Worm (Caenorhabditis elegans): Measurements from ENCODE around the gene Y62H9A.13.
A peak's percentile ranks its signal among the peaks of the same experiment; 100 is the strongest.

Y62H9A.13 gene

DNA sequence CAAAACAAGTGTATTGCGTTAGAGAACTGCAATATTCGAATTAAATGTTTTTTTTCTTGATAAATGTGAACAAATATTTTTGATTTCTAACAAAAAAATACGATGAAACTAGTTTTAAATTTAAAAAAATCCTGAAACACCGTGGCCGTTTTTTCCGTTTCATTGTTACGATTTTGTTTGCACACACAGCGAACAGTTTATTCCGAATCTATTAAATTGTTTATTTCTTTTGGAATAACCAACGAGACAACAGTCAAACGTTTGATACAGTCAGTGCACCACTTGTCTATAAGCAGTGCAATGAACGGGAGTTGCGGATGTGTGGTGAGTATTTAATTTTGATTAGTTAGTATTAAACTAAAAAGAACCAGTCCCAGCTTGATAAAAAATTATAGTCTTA lies at the start of gene Y62H9A.13:
Y62H9A.13 (plus strand) TSS at position 301 of the 400 bp plus-strand sequence.
- no peak for TF ChIP-seq snpc-4 (tag; optimal IDR thresholded peaks at IDR 0.05)

DNA sequence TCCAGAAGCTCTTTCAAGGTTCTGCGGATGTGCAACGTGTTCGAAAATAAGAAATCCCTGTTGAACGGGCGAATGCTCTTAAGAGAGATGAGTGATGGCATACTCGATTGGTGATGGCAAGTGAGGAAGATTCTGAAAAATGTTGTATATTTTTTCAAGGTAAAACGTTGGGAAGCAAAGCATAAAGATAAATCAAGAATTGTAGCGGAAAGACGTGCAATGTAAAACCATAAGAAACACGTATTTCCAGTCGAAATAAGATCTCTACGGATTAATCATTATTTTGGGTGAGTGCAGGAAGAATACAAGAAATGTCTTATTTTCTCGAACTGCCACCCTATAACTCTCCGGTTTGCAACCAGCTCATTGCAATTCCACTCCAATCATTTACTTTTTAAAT lies 47.5 kb upstream of the Y62H9A.13 start, which contains the start of gene dot-1.2:
dot-1.2 (minus strand) TSS at position 101 of the 400 bp plus-strand sequence.
- TF ChIP-seq unc-62 (GFP tag; optimal IDR thresholded peaks at IDR 0.05 in 1 of 2) = peak in 1 of 2 experiments; percentile 43
- TF ChIP-seq unc-62 (tag; optimal IDR thresholded peaks at IDR 0.05) = no peak
- TF ChIP-seq zip-2 (tag; optimal IDR thresholded peaks at IDR 0.05) = no peak

DNA sequence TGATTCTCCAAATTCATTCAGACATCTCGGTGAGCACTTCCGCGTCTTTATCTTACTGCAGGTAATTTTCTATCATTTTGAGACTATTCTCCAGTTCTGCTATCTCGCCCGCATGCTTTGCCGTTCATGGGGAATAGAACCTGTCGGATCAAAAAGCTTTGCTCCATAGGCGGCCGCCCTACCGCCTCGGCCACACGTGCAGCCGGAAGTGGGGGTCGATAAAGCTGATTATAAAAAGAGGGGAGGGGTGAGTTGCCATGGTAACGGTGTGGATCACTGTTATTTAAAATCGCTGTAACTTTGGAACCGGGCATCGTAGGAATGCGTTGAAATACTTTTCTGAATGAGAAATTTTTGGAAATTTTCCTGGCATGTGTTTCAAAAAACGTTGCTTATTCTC lies 46.4 kb upstream of the Y62H9A.13 start:
- TF ChIP-seq aha-1 (tag) (peak; percentile 13), Y5F2A.4 (GFP tag; optimal IDR thresholded peaks at IDR 0.05) (no peak), Y105C5A.15 (GFP tag; IDR thresholded peaks at IDR 0.05) (no peak), T20F7.1 (GFP tag; optimal IDR thresholded peaks at IDR 0.05) (no peak), ceh-44 (GFP tag; IDR thresholded peaks at IDR 0.05) (0 out of 2 replicates have a peak, but pooled peaks have one; percentile 27), egl-27 (tag; optimal IDR thresholded peaks at IDR 0.05) (no peak), tra-1 (GFP tag; IDR thresholded peaks at IDR 0.05) (peak; percentile 47; the same call in 1 of the 2 replicates)

ce11 chrX:11872210-11872609 lies 44.6 kb upstream of the Y62H9A.13 start:
- peak; percentile 78; the same call in 1 of the 2 replicates for TF ChIP-seq snpc-1.2 (GFP tag; IDR thresholded peaks at IDR 0.05)
- 0 out of 2 replicates have a peak, but pooled peaks have one; percentile 44 for TF ChIP-seq dmd-9 (GFP tag; IDR thresholded peaks at IDR 0.05)
- peak; percentile 31 for TF ChIP-seq mxl-3 (GFP tag; optimal IDR thresholded peaks at IDR 0.05)
- TF ChIP-seq aha-1 (tag) = no peak
- TF ChIP-seq mep-1 (tag; optimal IDR thresholded peaks at IDR 0.05) = no peak
- 0 out of 2 replicates have a peak, but pooled peaks have one; percentile 26 for TF ChIP-seq ceh-44 (GFP tag; IDR thresholded peaks at IDR 0.05)
- TF ChIP-seq daf-16 (GFP tag; optimal IDR thresholded peaks at IDR 0.05) = peak in 1 of 2 experiments; percentile 83
- TF ChIP-seq daf-16 (tag; optimal IDR thresholded peaks at IDR 0.05) = peak; percentile 75
- TF ChIP-seq T26A8.4 (GFP tag; IDR thresholded peaks at IDR 0.05) = no peak
- no peak for TF ChIP-seq F49E8.2 (tag; optimal IDR thresholded peaks at IDR 0.05; ENCODE audit: borderline replicate concordance)
- TF ChIP-seq mdt-29 (GFP tag; IDR thresholded peaks at IDR 0.05) = peak; percentile 71; the same call in 1 of the 2 replicates
- peak; percentile 27 for TF ChIP-seq nhr-111 (GFP tag; optimal IDR thresholded peaks at IDR 0.05)
- TF ChIP-seq php-3 (GFP tag; IDR thresholded peaks at IDR 0.05) = peak; percentile 49; the same call in 1 of the 2 replicates
- peak; percentile 65 for TF ChIP-seq hmg-1.1 (GFP tag; IDR thresholded peaks at IDR 0.05)
- TF ChIP-seq T20F7.1 (GFP tag; optimal IDR thresholded peaks at IDR 0.05) = no peak
- TF ChIP-seq tra-1 (GFP tag; IDR thresholded peaks at IDR 0.05) = peak; percentile 70
- peak; percentile 71 for TF ChIP-seq vab-7 (GFP tag; IDR thresholded peaks at IDR 0.05)
- TF ChIP-seq daf-8 (GFP tag; IDR thresholded peaks at IDR 0.05) = no peak
- TF ChIP-seq ctbp-1 (GFP tag; IDR thresholded peaks at IDR 0.05) = peak; percentile 61; the same call in 1 of the 2 replicates
- peak; percentile 76; the same call in 1 of the 2 replicates for TF ChIP-seq lim-7 (GFP tag; IDR thresholded peaks at IDR 0.05)
- no peak; the same call in 1 of the 2 replicates for TF ChIP-seq zip-11 (GFP tag; IDR thresholded peaks at IDR 0.05)
- peak in 1 of 2 experiments; percentile 80; a peak in 1 of 4 replicates for TF ChIP-seq madf-5 (GFP tag; IDR thresholded peaks at IDR 0.05)
- TF ChIP-seq unc-62 (GFP tag; optimal IDR thresholded peaks at IDR 0.05 in 1 of 2) = peak in 1 of 2 experiments; percentile 18
- TF ChIP-seq unc-62 (tag; optimal IDR thresholded peaks at IDR 0.05) = no peak
- 0 out of 2 replicates have a peak, but pooled peaks have one; percentile 29 for TF ChIP-seq madf-9 (GFP tag; conservative IDR thresholded peaks at IDR 0.05)
- 0 out of 2 replicates have a peak, but pooled peaks have one; percentile 61 for TF ChIP-seq dmd-8 (GFP tag; IDR thresholded peaks at IDR 0.05)
- no peak for TF ChIP-seq nhr-77 (tag; optimal IDR thresholded peaks at IDR 0.05)
- TF ChIP-seq arid-1 (GFP tag; conservative IDR thresholded peaks at IDR 0.05) = peak; percentile 63
- TF ChIP-seq lin-1 (GFP tag; IDR thresholded peaks at IDR 0.05) = peak; percentile 30; the same call in 1 of the 2 replicates
- peak; percentile 56 for TF ChIP-seq dmd-6 (GFP tag; IDR thresholded peaks at IDR 0.05)
- peak; percentile 6 for TF ChIP-seq spr-3 (GFP tag; optimal IDR thresholded peaks at IDR 0.05)
- TF ChIP-seq nhr-42 (GFP tag; IDR thresholded peaks at IDR 0.05) = peak; percentile 84
- TF ChIP-seq daf-12 (tag; optimal IDR thresholded peaks at IDR 0.05) = no peak
- TF ChIP-seq F44E2.7 (GFP tag; IDR thresholded peaks at IDR 0.05) = no peak
- TF ChIP-seq nhr-48 (tag; optimal IDR thresholded peaks at IDR 0.05) = peak; percentile 44
- TF ChIP-seq daf-19 (GFP tag; conservative IDR thresholded peaks at IDR 0.05) = 0 out of 2 replicates have a peak, but pooled peaks have one; percentile 19
- peak; percentile 32; the same call in 1 of the 2 replicates for TF ChIP-seq nhr-41 (GFP tag; IDR thresholded peaks at IDR 0.05)
- 0 out of 2 replicates have a peak, but pooled peaks have one; percentile 20 for TF ChIP-seq Y75B8A.6 (GFP tag; IDR thresholded peaks at IDR 0.05)
- no peak for TF ChIP-seq set-16 (GFP tag; IDR thresholded peaks at IDR 0.05)

Measured in whole organism, L4 larva.